Worm (Caenorhabditis elegans): ENCODE results near the gene F22D3.4.

F22D3.4 gene

DNA sequence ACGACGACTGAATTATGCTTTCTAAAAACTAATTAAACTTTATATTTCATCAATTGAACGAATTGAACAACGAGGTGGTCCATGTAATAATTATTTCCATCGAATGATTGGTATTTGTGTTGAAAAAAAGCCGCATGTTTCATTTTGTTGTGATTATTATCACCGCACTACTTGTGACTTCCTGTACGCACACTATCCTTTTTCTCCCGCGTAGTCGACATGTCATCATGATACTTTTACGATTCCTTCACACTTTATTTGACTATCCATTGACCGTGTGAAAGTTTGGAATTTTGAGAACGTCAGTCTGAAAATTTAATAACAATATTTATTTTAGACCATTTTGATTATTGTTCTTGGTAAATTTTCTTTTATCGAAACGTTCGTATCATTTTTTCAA lies at the start of gene F22D3.4:
Gene F22D3.4, minus strand, starts transcription at position 1 of the 400 bp plus-strand sequence.
- no peak for TF ChIP-seq lin-39 (tag; optimal IDR thresholded peaks at IDR 0.05)
- TF ChIP-seq elt-2 (tag; optimal IDR thresholded peaks at IDR 0.05): peak; percentile 21

DNA sequence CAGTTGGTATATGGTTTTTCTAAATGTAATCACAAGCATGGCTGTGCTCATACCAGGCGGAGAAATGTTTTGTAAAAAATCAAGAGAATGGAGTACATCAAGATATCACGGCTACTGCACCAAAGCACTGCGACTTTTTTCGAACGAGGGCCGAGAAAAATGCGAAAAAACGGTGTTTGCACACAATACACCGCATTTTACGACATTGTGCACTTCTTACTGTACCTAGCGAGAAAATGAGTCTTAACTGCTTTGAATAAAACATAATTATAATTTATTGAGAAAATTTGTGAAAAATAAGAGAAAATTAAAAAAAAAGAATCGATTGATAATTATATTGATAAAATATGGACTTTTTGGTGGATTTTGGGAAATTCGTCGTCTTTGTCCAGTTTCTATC lies 48.3 kb upstream of the F22D3.4 start:
- TF ChIP-seq lin-39 (tag; optimal IDR thresholded peaks at IDR 0.05): no peak
- TF ChIP-seq nhr-25 (tag; optimal IDR thresholded peaks at IDR 0.05): no peak
- no peak for TF ChIP-seq nhr-67 (tag; optimal IDR thresholded peaks at IDR 0.05)
- no peak for TF ChIP-seq aly-2 (tag; optimal IDR thresholded peaks at IDR 0.05)
- no peak for TF ChIP-seq mdl-1 (tag; optimal IDR thresholded peaks at IDR 0.05)
- TF ChIP-seq zag-1 (tag; optimal IDR thresholded peaks at IDR 0.05): no peak
- TF ChIP-seq jun-1 (tag; optimal IDR thresholded peaks at IDR 0.05): no peak
- no peak for TF ChIP-seq ceh-9 (tag; optimal IDR thresholded peaks at IDR 0.05)
- TF ChIP-seq ztf-4 (tag; optimal IDR thresholded peaks at IDR 0.05): no peak
- no peak for TF ChIP-seq snpc-4 (tag; optimal IDR thresholded peaks at IDR 0.05)

DNA sequence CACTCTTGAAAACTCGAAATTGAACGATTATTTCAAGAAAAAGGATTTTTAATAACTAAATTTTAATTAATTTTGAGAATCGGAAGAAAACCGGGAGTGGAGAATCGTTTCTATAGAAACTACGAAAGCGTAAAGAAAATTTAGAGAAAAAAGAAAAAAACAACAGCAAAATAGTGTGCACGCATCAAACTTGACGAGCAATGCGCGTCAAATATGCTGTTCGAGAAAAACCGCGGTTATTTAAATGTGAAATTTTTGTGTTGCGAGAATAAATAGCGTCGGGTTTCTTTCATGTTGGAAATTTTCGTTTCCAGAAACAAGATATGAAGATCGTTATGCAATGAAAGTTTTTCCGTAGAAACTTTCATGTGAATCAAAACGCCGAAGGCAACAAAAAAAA lies 46.6 kb upstream of the F22D3.4 start:
- TF ChIP-seq fos-1 (tag; optimal IDR thresholded peaks at IDR 0.05) (no peak), ZK546.5 (tag; optimal IDR thresholded peaks at IDR 0.05) (no peak), fkh-2 (tag; optimal IDR thresholded peaks at IDR 0.05) (no peak), nhr-67 (tag; optimal IDR thresholded peaks at IDR 0.05) (no peak), jun-1 (tag; optimal IDR thresholded peaks at IDR 0.05) (no peak), elt-2 (tag; optimal IDR thresholded peaks at IDR 0.05) (no peak), unc-39 (tag; optimal IDR thresholded peaks at IDR 0.05) (no peak), mml-1 (tag; optimal IDR thresholded peaks at IDR 0.05) (no peak), pqm-1 (tag; optimal IDR thresholded peaks at IDR 0.05) (no peak), pha-4 (tag; optimal IDR thresholded peaks at IDR 0.05) (peak; percentile 78), ceh-16 (tag; optimal IDR thresholded peaks at IDR 0.05) (no peak), nhr-11 (tag; optimal IDR thresholded peaks at IDR 0.05) (no peak), R02D3.7 (tag; optimal IDR thresholded peaks at IDR 0.05) (peak; percentile 35), hmg-11 (tag; optimal IDR thresholded peaks at IDR 0.05) (peak; percentile 43), fkh-10 (GFP tag; optimal IDR thresholded peaks at IDR 0.05) (no peak), ceh-9 (tag; optimal IDR thresholded peaks at IDR 0.05) (no peak), nfya-1 (tag; optimal IDR thresholded peaks at IDR 0.05; ENCODE audit: insufficient read depth) (peak; percentile 79), tbx-2 (tag; optimal IDR thresholded peaks at IDR 0.05) (no peak), ztf-4 (tag; optimal IDR thresholded peaks at IDR 0.05) (no peak), unc-62 (GFP tag; optimal IDR thresholded peaks at IDR 0.05) (no peak), mdl-1 (tag; optimal IDR thresholded peaks at IDR 0.05) (no peak), ceh-28 (tag; optimal IDR thresholded peaks at IDR 0.05) (no peak), elt-1 (tag; optimal IDR thresholded peaks at IDR 0.05) (no peak), ama-1 (optimal IDR thresholded peaks at IDR 0.05) (no peak), egl-5 (tag; optimal IDR thresholded peaks at IDR 0.05) (no peak), snpc-4 (tag; optimal IDR thresholded peaks at IDR 0.05) (peak; percentile 48), nhr-28 (tag; optimal IDR thresholded peaks at IDR 0.05) (no peak), ztf-11 (tag; optimal IDR thresholded peaks at IDR 0.05) (no peak), ceh-82 (tag; optimal IDR thresholded peaks at IDR 0.05) (no peak), egl-27 (tag; optimal IDR thresholded peaks at IDR 0.05) (no peak), elt-3 (tag; optimal IDR thresholded peaks at IDR 0.05) (no peak), aly-2 (tag; optimal IDR thresholded peaks at IDR 0.05) (no peak), nhr-77 (tag; optimal IDR thresholded peaks at IDR 0.05) (no peak), nhr-43 (tag; optimal IDR thresholded peaks at IDR 0.05; ENCODE audit: poor library complexity, severe bottlenecking) (no peak), lin-15B (tag; optimal IDR thresholded peaks at IDR 0.05) (peak; percentile 50), nhr-23 (tag; optimal IDR thresholded peaks at IDR 0.05) (peak; percentile 1), daf-12 (tag; optimal IDR thresholded peaks at IDR 0.05) (no peak), nhr-237 (tag; optimal IDR thresholded peaks at IDR 0.05) (no peak), zag-1 (tag; optimal IDR thresholded peaks at IDR 0.05) (no peak), nhr-76 (tag; optimal IDR thresholded peaks at IDR 0.05) (no peak), skn-1 (tag; optimal IDR thresholded peaks at IDR 0.05) (peak; percentile 29)

Data from whole organism, L3 larva.